Worm (Caenorhabditis elegans) whole organism, L3 larva: ENCODE measurements around the gene F15B9.8.

Source experiments
- lin-15B ChIP-seq: fragments of 150-350 bp; optimal IDR thresholded peaks from 2 replicates; lab custom pipeline; 2014; ENCODE audit warnings: missing biosample characterization, missing genetic modification characterization
- mdl-1 ChIP-seq: fragments of 150-350 bp; optimal IDR thresholded peaks from 2 replicates; lab custom pipeline; 2014; ENCODE audit warnings: missing biosample characterization, missing genetic modification characterization
- nhr-11 ChIP-seq: fragments of 150-350 bp; optimal IDR thresholded peaks from 2 replicates; lab custom pipeline; 2014; ENCODE audit warnings: missing biosample characterization, missing genetic modification characterization
- nhr-12 ChIP-seq: fragments of 150-350 bp; optimal IDR thresholded peaks from 2 replicates; lab custom pipeline; 2014; ENCODE audit warnings: missing biosample characterization, missing genetic modification characterization
- nhr-25 ChIP-seq: sonication (generic microtip); optimal IDR thresholded peaks from 2 replicates; lab custom pipeline; 2017; ENCODE audit warnings: missing biosample characterization, missing genetic modification characterization
- nhr-76 ChIP-seq: fragments of 150-350 bp; sonication (generic microtip); optimal IDR thresholded peaks from 5 replicates; lab custom pipeline; 2014; ENCODE audit warnings: missing biosample characterization, missing genetic modification characterization

DNA sequence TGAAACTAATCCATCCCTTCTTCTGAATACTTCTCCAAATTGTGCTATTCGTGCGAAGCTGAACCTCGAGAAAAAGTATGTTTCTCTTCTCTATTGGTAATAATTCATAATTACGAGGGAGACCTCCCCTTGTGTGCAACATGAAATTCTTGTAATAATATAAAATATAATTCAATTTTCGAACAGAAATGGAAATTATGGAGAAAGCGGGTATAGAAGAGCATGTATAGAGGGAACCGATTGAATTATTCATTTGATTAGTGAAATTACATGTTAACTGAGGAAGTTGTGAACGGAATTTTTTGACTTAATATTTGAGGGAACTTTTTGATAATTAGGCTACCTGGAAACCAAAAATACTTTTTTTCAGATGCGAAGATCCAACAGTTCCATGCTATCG, 40.5 kb downstream of the F15B9.8 start:
- TF ChIP-seq nhr-11 (tag; lab: Kevin White, UChicago) (no peak), nhr-25 (tag; lab: Kevin White, UChicago) (no peak), mdl-1 (tag; lab: Kevin White, UChicago) (no peak), nhr-12 (tag; lab: Kevin White, UChicago) (no peak), lin-15B (tag; lab: Kevin White, UChicago) (no peak), nhr-76 (tag; lab: Kevin White, UChicago) (no peak)
